Fruit fly (Drosophila melanogaster): ENCODE data around the gene Paip2.

Paip2 gene

DNA sequence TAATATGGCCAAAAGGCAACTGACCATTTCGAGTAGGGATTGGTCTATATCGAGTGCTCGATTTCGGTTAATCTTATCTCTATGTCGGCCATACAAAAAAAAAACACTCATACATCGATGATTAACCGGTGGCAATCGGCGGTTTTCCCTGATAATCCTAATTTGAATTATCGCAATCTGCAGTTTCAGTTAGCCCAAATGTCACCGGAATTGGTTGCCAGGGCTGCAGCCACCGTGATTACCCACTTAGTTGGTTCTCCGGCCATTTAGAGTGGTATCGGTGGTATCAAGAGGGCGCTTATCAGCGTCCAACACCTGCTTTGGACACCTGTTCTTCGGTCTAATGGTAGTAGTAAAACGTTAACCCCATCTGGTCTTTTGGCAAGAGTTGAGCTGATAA, 8.5 kb upstream of the Paip2 start (continued):
- TF ChIP-seq exex (tag; optimal IDR thresholded peaks at IDR 0.05): peak; percentile 98
- TF ChIP-seq CG34376 (GFP tag; optimal IDR thresholded peaks at IDR 0.05): peak; percentile 78
- TF ChIP-seq CG1603 (tag; optimal IDR thresholded peaks at IDR 0.05): no peak
- TF ChIP-seq Hey (tag; optimal IDR thresholded peaks at IDR 0.05): peak; percentile 92
- no peak for TF ChIP-seq gt (GFP tag; IDR thresholded peaks at IDR 0.05)
- no peak for TF ChIP-seq repo (GFP tag; optimal IDR thresholded peaks at IDR 0.05)
- no peak for TF ChIP-seq CG12071 (GFP tag; optimal IDR thresholded peaks at IDR 0.05)
- no peak for TF ChIP-seq CG9932 (GFP tag; IDR thresholded peaks at IDR 0.05)
- TF ChIP-seq sug (tag; optimal IDR thresholded peaks at IDR 0.05): peak; percentile 80
- no peak for TF ChIP-seq Side (GFP tag; optimal IDR thresholded peaks at IDR 0.05)
- TF ChIP-seq Sox102F (GFP tag; optimal IDR thresholded peaks at IDR 0.05): no peak

DNA sequence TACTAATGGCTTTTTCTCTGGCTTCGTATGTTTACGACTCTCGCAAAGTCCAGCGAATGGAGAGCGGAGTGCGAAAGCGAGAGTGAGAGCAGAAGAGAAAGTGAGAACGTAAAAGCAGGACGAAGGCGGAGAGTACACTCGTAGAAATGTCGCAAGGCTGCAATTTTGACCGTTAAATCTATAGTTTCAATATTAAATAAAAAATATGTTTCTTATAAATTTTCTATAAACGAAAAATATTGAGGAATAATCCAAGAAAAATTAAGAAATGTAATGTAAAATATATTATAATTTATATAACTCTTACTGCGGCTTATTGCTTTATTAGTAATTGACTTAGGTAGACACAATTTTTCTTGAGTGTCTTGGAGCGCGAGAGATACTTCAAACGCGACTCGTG, 6.1 kb upstream of the Paip2 start:
- TF ChIP-seq corto (GFP tag; optimal IDR thresholded peaks at IDR 0.05): peak; percentile 28
- no peak for TF ChIP-seq CG3281 (GFP tag; optimal IDR thresholded peaks at IDR 0.05)
- peak; percentile 40 for TF ChIP-seq Blimp-1 (GFP tag; optimal IDR thresholded peaks at IDR 0.05)
- peak; percentile 39 for TF ChIP-seq lab (GFP tag; optimal IDR thresholded peaks at IDR 0.05)
- peak; percentile 35 for TF ChIP-seq zen (tag; optimal IDR thresholded peaks at IDR 0.05)
- TF ChIP-seq insv (GFP tag; optimal IDR thresholded peaks at IDR 0.05): no peak
- peak; percentile 33; the same call in 1 of the 3 replicates for TF ChIP-seq tgo (GFP tag; IDR thresholded peaks at IDR 0.05)
- TF ChIP-seq Hr51 (GFP tag; optimal IDR thresholded peaks at IDR 0.05): peak in 1 of 2 experiments; percentile 13
- no peak for TF ChIP-seq esg (GFP tag; conservative IDR thresholded peaks at IDR 0.05)
- peak; percentile 11 for TF ChIP-seq CG8924 (tag; optimal IDR thresholded peaks at IDR 0.05)
- TF ChIP-seq CG9609 (GFP tag; optimal IDR thresholded peaks at IDR 0.05): no peak
- TF ChIP-seq mld (GFP tag; IDR thresholded peaks at IDR 0.05; ENCODE audit: partially characterized antibody): no peak
- TF ChIP-seq HLH3B (GFP tag; IDR thresholded peaks at IDR 0.05): no peak
- peak in 1 of 2 experiments; percentile 32 for TF ChIP-seq Trl (optimal IDR thresholded peaks at IDR 0.05)
- no peak for TF ChIP-seq Trl (GFP tag; optimal IDR thresholded peaks at IDR 0.05)
- TF ChIP-seq CG9727 (GFP tag; optimal IDR thresholded peaks at IDR 0.05): peak; percentile 28
- TF ChIP-seq CG7372 (GFP tag; IDR thresholded peaks at IDR 0.05): no peak
- TF ChIP-seq CHES-1-like (GFP tag; optimal IDR thresholded peaks at IDR 0.05): no peak
- TF ChIP-seq dmrt99B (tag; optimal IDR thresholded peaks at IDR 0.05): peak; percentile 24
- peak; percentile 24 for TF ChIP-seq Hmr (GFP tag; optimal IDR thresholded peaks at IDR 0.05)
- peak; percentile 14 for TF ChIP-seq Meics (GFP tag; optimal IDR thresholded peaks at IDR 0.05)
- TF ChIP-seq D19A (tag; optimal IDR thresholded peaks at IDR 0.05): peak; percentile 1
- peak; percentile 55; the same call in 1 of the 3 replicates for TF ChIP-seq row (GFP tag; IDR thresholded peaks at IDR 0.05)
- peak; percentile 17 for TF ChIP-seq CG18599 (GFP tag; optimal IDR thresholded peaks at IDR 0.05)
- TF ChIP-seq zf30C (GFP tag; optimal IDR thresholded peaks at IDR 0.05): peak; percentile 21
- TF ChIP-seq CG2678 (tag; optimal IDR thresholded peaks at IDR 0.05): peak; percentile 46
- TF ChIP-seq CG10267 (tag; optimal IDR thresholded peaks at IDR 0.05): peak; percentile 7
- peak; percentile 2 for TF ChIP-seq Oli (tag; optimal IDR thresholded peaks at IDR 0.05)
- peak; percentile 40 for TF ChIP-seq CG11504 (tag; optimal IDR thresholded peaks at IDR 0.05)
- peak; percentile 12 for TF ChIP-seq CG10979 (tag; optimal IDR thresholded peaks at IDR 0.05)
- no peak for TF ChIP-seq danr (GFP tag; IDR thresholded peaks at IDR 0.05)
- peak; percentile 59 for TF ChIP-seq Deaf1 (tag; optimal IDR thresholded peaks at IDR 0.05)
- TF ChIP-seq Sox102F (GFP tag; optimal IDR thresholded peaks at IDR 0.05): peak; percentile 2
- TF ChIP-seq sens (GFP tag): peak; percentile 28
